Worm (Caenorhabditis elegans) whole organism, young adult: ENCODE results near the gene C02F12.5.

Source experiments
- B0019.2 ChIP-seq: fragments of 200-800 bp; sonication (Bioruptor generic); conservative IDR thresholded peaks from 2 replicates; pipeline ENCODE4 v1.3.6; 2022; ENCODE audit warnings: missing genetic modification reagents, missing genetic modification characterization, missing compliant biosample characterization
- B0261.1 ChIP-seq: sonication (generic microtip); optimal IDR thresholded peaks from 2 replicates; lab custom pipeline; 2016; ENCODE audit warnings: mild to moderate bottlenecking, missing genetic modification characterization, moderate library complexity, missing compliant biosample characterization
- B0336.3 ChIP-seq: fragments of 200-800 bp; sonication (Bioruptor generic); IDR thresholded peaks from 2 replicates; pipeline ENCODE4 v1.3.6; 2022; ENCODE audit warnings: missing genetic modification characterization, missing compliant biosample characterization
- C17E4.6 ChIP-seq: fragments of 200-800 bp; sonication (Bioruptor generic); IDR thresholded peaks from 2 replicates; pipeline ENCODE4 v1.3.6; 2022; ENCODE audit warnings: missing genetic modification reagents, missing genetic modification characterization, missing compliant biosample characterization
- F10E7.11 ChIP-seq: sonication (generic microtip); optimal IDR thresholded peaks from 2 replicates; lab custom pipeline; 2017; ENCODE audit warnings: mild to moderate bottlenecking, missing genetic modification characterization, moderate library complexity, missing compliant biosample characterization
- F33H1.4 ChIP-seq: fragments of 200-800 bp; sonication (Bioruptor generic); IDR thresholded peaks from 2 replicates; pipeline ENCODE4 v1.3.6; 2022; ENCODE audit warnings: missing genetic modification reagents, missing genetic modification characterization, missing compliant biosample characterization
- F55B11.4 ChIP-seq: sonication (generic microtip); optimal IDR thresholded peaks from 2 replicates; lab custom pipeline; 2016; ENCODE audit warnings: missing compliant biosample characterization, missing genetic modification characterization, borderline replicate concordance; ENCODE audit not compliant: insufficient read depth
- K12H6.12 ChIP-seq: fragments of 200-800 bp; sonication (Bioruptor generic); optimal IDR thresholded peaks from 2 replicates; lab custom pipeline; 2018; ENCODE audit warnings: mild to moderate bottlenecking, missing genetic modification characterization, missing compliant biosample characterization
- T07F8.4 ChIP-seq: sonication (generic microtip); optimal IDR thresholded peaks from 2 replicates; lab custom pipeline; 2016; ENCODE audit warnings: mild to moderate bottlenecking, missing genetic modification characterization, moderate library complexity, missing compliant biosample characterization
- Y79H2A.3 ChIP-seq: fragments of 200-800 bp; sonication (Bioruptor generic); conservative IDR thresholded peaks from 2 replicates; pipeline ENCODE4 v1.3.6; 2022; ENCODE audit warnings: missing genetic modification reagents, missing genetic modification characterization, missing compliant biosample characterization
- akir-1 ChIP-seq: fragments of 200-800 bp; sonication (Bioruptor generic); optimal IDR thresholded peaks from 2 replicates; lab custom pipeline; 2018; ENCODE audit warnings: mild to moderate bottlenecking, missing genetic modification characterization, moderate library complexity, missing compliant biosample characterization
- bed-2 ChIP-seq: fragments of 200-800 bp; sonication (Bioruptor generic); IDR thresholded peaks from 2 replicates; pipeline ENCODE4 v1.3.6; 2022; ENCODE audit warnings: missing genetic modification reagents, missing genetic modification characterization, missing compliant biosample characterization
- cebp-1 ChIP-seq, 2 experiments: fragments of 200-800 bp in 1 of 2; sonication (Bioruptor generic) in 1 of 2; sonication (generic microtip) in 1 of 2; IDR thresholded peaks in 1 of 2; optimal IDR thresholded peaks in 1 of 2; 2 replicates each; pipeline versions ENCODE4 v1.3.6 to Lab custom; 2017 to 2022; ENCODE audit warnings: missing compliant biosample characterization in 2 of 2, missing genetic modification characterization in 2 of 2, mild to moderate bottlenecking in 1 of 2, missing genetic modification reagents in 1 of 2, moderate library complexity in 1 of 2
- cebp-2 ChIP-seq: fragments of 200-800 bp; sonication (Bioruptor generic); IDR thresholded peaks from 2 replicates; pipeline ENCODE4 v1.3.6; 2022; ENCODE audit warnings: missing genetic modification characterization, missing compliant biosample characterization
- ceh-27 ChIP-seq: fragments of 200-800 bp; sonication (Bioruptor generic); optimal IDR thresholded peaks from 2 replicates; lab custom pipeline; 2018; ENCODE audit warnings: mild to moderate bottlenecking, missing genetic modification characterization, moderate library complexity, missing compliant biosample characterization
- ceh-79 ChIP-seq: sonication (generic microtip); optimal IDR thresholded peaks from 2 replicates; lab custom pipeline; 2017; ENCODE audit warnings: mild to moderate bottlenecking, missing genetic modification characterization, missing compliant biosample characterization
- die-1 ChIP-seq: sonication (generic microtip); optimal IDR thresholded peaks from 2 replicates; lab custom pipeline; 2016; ENCODE audit warnings: missing genotype, mild to moderate bottlenecking, missing genetic modification characterization, missing compliant biosample characterization
- dpff-1 ChIP-seq: sonication (generic microtip); optimal IDR thresholded peaks from 2 replicates; lab custom pipeline; 2017; ENCODE audit warnings: mild to moderate bottlenecking, missing genetic modification characterization, missing compliant biosample characterization
- dpl-1 ChIP-seq: fragments of 150-350 bp; optimal IDR thresholded peaks from 2 replicates; lab custom pipeline; 2014; ENCODE audit warnings: missing biosample characterization, missing genetic modification reagents, missing genetic modification characterization
- ets-4 ChIP-seq: fragments of 200-800 bp; sonication (Bioruptor generic); optimal IDR thresholded peaks from 2 replicates; lab custom pipeline; 2018; ENCODE audit warnings: mild to moderate bottlenecking, missing genetic modification characterization, missing compliant biosample characterization
- hlh-26 ChIP-seq: fragments of 200-800 bp; sonication (Bioruptor generic); conservative IDR thresholded peaks from 2 replicates; pipeline ENCODE4 v1.3.6; 2022; ENCODE audit warnings: missing genetic modification reagents, missing genetic modification characterization, missing compliant biosample characterization
- hmg-1.2 ChIP-seq: fragments of 200-800 bp; sonication (Bioruptor generic); IDR thresholded peaks from 2 replicates; pipeline ENCODE4 v1.3.6; 2022; ENCODE audit warnings: missing genetic modification reagents, missing genetic modification characterization, missing compliant biosample characterization
- hrde-1 ChIP-seq: sonication (generic microtip); optimal IDR thresholded peaks from 2 replicates; lab custom pipeline; 2016; ENCODE audit warnings: missing genetic modification characterization, mild to moderate bottlenecking, missing compliant biosample characterization, moderate library complexity, missing genotype, missing genetic modification reagents, borderline replicate concordance
- lsy-27 ChIP-seq: sonication (generic microtip); optimal IDR thresholded peaks from 2 replicates; lab custom pipeline; 2017; ENCODE audit warnings: missing genetic modification characterization, mild to moderate bottlenecking, missing compliant biosample characterization, antibody characterized with exemption, missing genotype, borderline replicate concordance; ENCODE audit not compliant: insufficient read depth
- madf-10 ChIP-seq: sonication (generic microtip); optimal IDR thresholded peaks from 2 replicates; lab custom pipeline; 2016; ENCODE audit warnings: mild to moderate bottlenecking, missing genetic modification characterization, missing compliant biosample characterization
- madf-3 ChIP-seq: fragments of 200-800 bp; sonication (Bioruptor generic); IDR thresholded peaks from 2 replicates; pipeline ENCODE4 v1.3.6; 2022; ENCODE audit warnings: missing genetic modification reagents, missing genetic modification characterization, missing compliant biosample characterization
- madf-8 ChIP-seq: fragments of 200-800 bp; sonication (Bioruptor generic); conservative IDR thresholded peaks from 2 replicates; pipeline ENCODE4 v1.3.6; 2022; ENCODE audit warnings: missing genetic modification reagents, missing genetic modification characterization, missing compliant biosample characterization
- mel-28 ChIP-seq: sonication (generic microtip); optimal IDR thresholded peaks from 2 replicates; lab custom pipeline; 2016; ENCODE audit warnings: borderline replicate concordance, mild to moderate bottlenecking, missing genetic modification characterization, missing compliant biosample characterization
- nhr-120 ChIP-seq: fragments of 200-800 bp; sonication (Bioruptor generic); IDR thresholded peaks from 2 replicates; pipeline ENCODE4 v1.3.6; 2022; ENCODE audit warnings: missing genetic modification characterization, missing compliant biosample characterization
- nhr-179 ChIP-seq: sonication (generic microtip); optimal IDR thresholded peaks from 2 replicates; lab custom pipeline; 2016; ENCODE audit warnings: mild to moderate bottlenecking, missing genetic modification characterization, missing compliant biosample characterization
- nhr-27 ChIP-seq: fragments of 200-800 bp; sonication (Bioruptor generic); optimal IDR thresholded peaks from 2 replicates; lab custom pipeline; 2018; ENCODE audit warnings: mild to moderate bottlenecking, missing genetic modification characterization, moderate library complexity, missing compliant biosample characterization
- nhr-90 ChIP-seq: sonication (generic microtip); optimal IDR thresholded peaks from 2 replicates; lab custom pipeline; 2016; ENCODE audit warnings: missing genotype, mild to moderate bottlenecking, missing genetic modification characterization, missing compliant biosample characterization
- pbrm-1 ChIP-seq: fragments of 200-800 bp; sonication (Bioruptor generic); IDR thresholded peaks from 2 replicates; pipeline ENCODE4 v1.3.6; 2022; ENCODE audit warnings: missing genetic modification reagents, missing genetic modification characterization, missing compliant biosample characterization
- snpc-1.1 ChIP-seq: sonication (generic microtip); optimal IDR thresholded peaks from 2 replicates; lab custom pipeline; 2017; ENCODE audit warnings: missing genetic modification characterization, mild to moderate bottlenecking, missing compliant biosample characterization, antibody characterized with exemption, moderate library complexity, missing genotype, missing genetic modification reagents; ENCODE audit not compliant: insufficient read depth
- snpc-4 ChIP-seq, 5 experiments: fragments of 150-350 bp in 1 of 5; sonication (generic microtip) in 4 of 5; optimal IDR thresholded peaks; 2 replicates each; lab custom pipeline; 2014 to 2018; ENCODE audit warnings: missing genetic modification characterization in 5 of 5, missing biosample characterization in 3 of 5, antibody characterized with exemption in 2 of 5, mild to moderate bottlenecking in 2 of 5, missing compliant biosample characterization in 2 of 5, missing genotype in 2 of 5, moderate library complexity in 2 of 5, missing genetic modification reagents in 1 of 5
- xnd-1 ChIP-seq: sonication (generic microtip); optimal IDR thresholded peaks from 2 replicates; lab custom pipeline; 2016; ENCODE audit warnings: missing genotype, missing genetic modification reagents, missing genetic modification characterization, missing compliant biosample characterization
- ztf-18 ChIP-seq: sonication (generic microtip); optimal IDR thresholded peaks from 2 replicates; lab custom pipeline; 2016; ENCODE audit warnings: missing genotype, mild to moderate bottlenecking, missing genetic modification characterization, missing compliant biosample characterization
- ztf-26 ChIP-seq: sonication (generic microtip); optimal IDR thresholded peaks from 2 replicates; lab custom pipeline; 2017; ENCODE audit warnings: missing genetic modification characterization, missing compliant biosample characterization
- ztf-28 ChIP-seq: fragments of 200-800 bp; sonication (Bioruptor generic); IDR thresholded peaks from 2 replicates; pipeline ENCODE4 v1.3.6; 2022; ENCODE audit warnings: missing genetic modification reagents, missing genetic modification characterization, missing compliant biosample characterization
- ztf-3 ChIP-seq: fragments of 200-800 bp; sonication (Bioruptor generic); optimal IDR thresholded peaks from 2 replicates; lab custom pipeline; 2018; ENCODE audit warnings: mild to moderate bottlenecking, missing genetic modification characterization, missing compliant biosample characterization

Gene C02F12.5

DNA sequence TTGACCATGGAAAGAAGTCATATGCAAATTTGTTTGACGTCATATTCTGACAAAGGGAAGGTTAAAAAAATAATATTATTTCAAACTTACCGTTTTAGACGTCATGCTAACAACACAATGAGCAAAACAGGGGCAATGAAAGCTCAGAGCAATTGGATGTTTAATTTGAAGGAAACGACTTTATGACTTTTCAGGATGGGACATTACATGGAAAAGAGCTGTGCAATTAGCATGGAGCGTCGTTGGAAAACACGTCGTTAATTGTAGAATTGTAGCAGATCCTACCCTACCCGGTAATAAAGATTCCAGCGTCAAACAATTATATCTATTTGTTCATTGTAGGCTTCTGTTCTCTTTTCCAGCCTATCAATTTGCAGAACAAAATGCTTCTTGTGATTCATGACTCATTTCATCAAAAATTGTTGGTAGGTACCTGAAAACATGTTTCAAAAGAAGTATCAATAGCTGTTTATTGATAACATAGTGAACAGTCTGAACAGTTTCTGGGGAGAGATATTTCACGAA is 1.7 kb upstream of the C02F12.5 start, which contains the start of gene ceh-63:
ceh-63 (minus strand) TSS at position 475 of the 525 bp plus-strand sequence.
- TF ChIP-seq ceh-79 (tag; lab: Kevin White, UChicago) (no peak), F10E7.11 (no peak), hrde-1 (tag; lab: Kevin White, UChicago) (no peak), nhr-90 (tag; lab: Kevin White, UChicago) (no peak), K12H6.12 (tag; lab: Kevin White, UChicago) (no peak), C17E4.6 (no peak)

- TF ChIP-seq B0261.1 (tag; lab: Kevin White, UChicago) = no peak
- TF ChIP-seq snpc-1.1 (tag; lab: Kevin White, UChicago) = no peak
- no peak for TF ChIP-seq cebp-2 (GFP tag; lab: Robert Waterston, UW)
- no peak for TF ChIP-seq ztf-26 (tag; lab: Kevin White, UChicago)
- TF ChIP-seq ztf-3 = no peak
- no peak for TF ChIP-seq dpl-1 (GFP tag; lab: Kevin White, UChicago)
- TF ChIP-seq cebp-1 (GFP tag; IDR thresholded peaks at IDR 0.05; lab: Robert Waterston, UW) = no peak
- no peak for TF ChIP-seq cebp-1 (tag; optimal IDR thresholded peaks at IDR 0.05; lab: Kevin White, UChicago)
- TF ChIP-seq madf-3 (GFP tag; lab: Robert Waterston, UW) = no peak
- no peak for TF ChIP-seq nhr-120 (GFP tag; lab: Robert Waterston, UW)
- no peak for TF ChIP-seq B0019.2 (GFP tag; lab: Robert Waterston, UW)
- no peak for TF ChIP-seq dpff-1 (tag; lab: Kevin White, UChicago)
- no peak for TF ChIP-seq madf-8
- no peak for TF ChIP-seq ceh-27 (GFP tag; lab: Kevin White, UChicago)
- no peak for TF ChIP-seq pbrm-1 (GFP tag; lab: Robert Waterston, UW)
- no peak for TF ChIP-seq nhr-27 (tag; lab: Kevin White, UChicago)
- no peak for TF ChIP-seq madf-10 (tag; lab: Kevin White, UChicago)
- TF ChIP-seq K12H6.12 (tag; lab: Kevin White, UChicago) = no peak
- no peak for TF ChIP-seq F55B11.4 (tag; lab: Kevin White, UChicago)
- no peak for TF ChIP-seq F33H1.4 (GFP tag; lab: Robert Waterston, UW)
- TF ChIP-seq lsy-27 (tag; lab: Kevin White, UChicago) = no peak
These were observed 3.1 kb downstream of the C02F12.5 start, which contains the start of gene snet-1 for ce11 chrX:3668842-3669241. TSS of gene snet-1 (minus strand) at chrX:3668942.

DNA sequence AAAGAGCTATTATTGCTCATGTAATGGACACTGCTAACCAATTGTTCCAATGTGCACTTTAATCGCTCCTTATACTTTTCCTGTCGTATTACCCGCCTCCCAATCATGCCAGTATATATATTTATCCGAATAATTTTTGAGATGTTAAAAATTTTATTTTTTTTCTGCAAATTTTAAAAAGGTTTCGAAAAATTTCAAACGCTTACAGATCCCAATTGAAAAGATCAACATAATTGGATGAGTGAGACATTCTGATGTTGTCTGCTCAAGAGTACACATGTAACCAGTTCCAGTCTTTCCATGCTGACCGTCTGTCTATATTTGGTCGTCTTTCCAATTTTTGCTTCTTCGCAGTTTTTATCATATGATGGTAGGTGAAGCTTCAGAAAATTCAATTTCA is 12.7 kb downstream of the C02F12.5 start, which contains the start of gene R11G1.1:
R11G1.1 (plus strand) TSS at position 301 of the 400 bp plus-strand sequence.
- TF ChIP-seq ztf-28 = no peak
- TF ChIP-seq ets-4 (GFP tag; lab: Kevin White, UChicago) = no peak
- TF ChIP-seq hlh-26 (GFP tag; lab: Robert Waterston, UW) = no peak
- no peak for TF ChIP-seq akir-1
- TF ChIP-seq lsy-27 (tag; lab: Kevin White, UChicago) = no peak
- TF ChIP-seq snpc-4 (GFP tag; optimal IDR thresholded peaks at IDR 0.05; lab: Kevin White, UChicago) = no peak
- TF ChIP-seq snpc-4 (tag; optimal IDR thresholded peaks at IDR 0.05; lab: Kevin White, UChicago) = no peak
- TF ChIP-seq B0336.3 (GFP tag; lab: Robert Waterston, UW) = no peak
- TF ChIP-seq xnd-1 (tag; lab: Kevin White, UChicago) = no peak
- no peak for TF ChIP-seq hmg-1.2 (GFP tag; lab: Robert Waterston, UW)
- no peak for TF ChIP-seq ceh-79 (tag; lab: Kevin White, UChicago)
- no peak for TF ChIP-seq nhr-179 (tag; lab: Kevin White, UChicago)
- TF ChIP-seq Y79H2A.3 (GFP tag; lab: Robert Waterston, UW) = no peak
- TF ChIP-seq madf-10 (tag; lab: Kevin White, UChicago) = no peak
- TF ChIP-seq die-1 (tag; lab: Kevin White, UChicago) = no peak
- no peak for TF ChIP-seq mel-28 (tag; lab: Kevin White, UChicago)
- TF ChIP-seq bed-2 (GFP tag; lab: Robert Waterston, UW) = no peak
- no peak for TF ChIP-seq ztf-18 (tag; lab: Kevin White, UChicago)
- no peak for TF ChIP-seq T07F8.4 (tag; lab: Kevin White, UChicago)
